Worm (Caenorhabditis elegans): ENCODE measurements around the gene T05G5.4.

- no peak for TF ChIP-seq ztf-29 (GFP tag; IDR thresholded peaks at IDR 0.05)
- TF ChIP-seq flt-1 (GFP tag; IDR thresholded peaks at IDR 0.05), result no peak
Observed at ce11 chrIII:9725114-9725513, 23.6 kb upstream of the T05G5.4 start, which contains the start of gene clec-162.
